Worm (Caenorhabditis elegans) whole organism, late embryonic: ENCODE measurements around the gene msp-63.

Source experiments
- C08G9.2 ChIP-seq: sonication (generic microtip); optimal IDR thresholded peaks from 2 replicates; lab custom pipeline; 2016; ENCODE audit warnings: mild to moderate bottlenecking, missing genetic modification characterization, moderate library complexity, missing compliant biosample characterization
- C38D4.7 ChIP-seq: fragments of 200-800 bp; sonication (Bioruptor generic); optimal IDR thresholded peaks from 2 replicates; lab custom pipeline; 2018; ENCODE audit warnings: mild to moderate bottlenecking, missing genetic modification characterization, moderate library complexity, missing compliant biosample characterization
- F13H6.1 ChIP-seq: sonication (generic microtip); optimal IDR thresholded peaks from 2 replicates; lab custom pipeline; 2016; ENCODE audit warnings: missing genetic modification characterization, missing compliant biosample characterization
- K02D7.2 ChIP-seq: sonication (generic microtip); optimal IDR thresholded peaks from 2 replicates; lab custom pipeline; 2017; ENCODE audit warnings: mild to moderate bottlenecking, missing genetic modification characterization, missing compliant biosample characterization
- K09A11.1 ChIP-seq: sonication (generic microtip); optimal IDR thresholded peaks from 2 replicates; lab custom pipeline; 2017; ENCODE audit warnings: antibody characterized with exemption, mild to moderate bottlenecking, missing genetic modification characterization, missing compliant biosample characterization; ENCODE audit not compliant: insufficient read depth
- ahr-1 ChIP-seq: sonication (generic microtip); optimal IDR thresholded peaks from 2 replicates; lab custom pipeline; 2016; ENCODE audit warnings: missing genetic modification characterization, missing compliant biosample characterization
- ama-1 ChIP-seq: fragments of 150-350 bp; optimal IDR thresholded peaks from 2 replicates; lab custom pipeline; 2014
- ceh-14 ChIP-seq: sonication (generic microtip); optimal IDR thresholded peaks from 2 replicates; lab custom pipeline; 2016; ENCODE audit warnings: missing genotype, missing genetic modification characterization, missing compliant biosample characterization
- ceh-18 ChIP-seq: sonication (generic microtip); optimal IDR thresholded peaks from 2 replicates; lab custom pipeline; 2016; ENCODE audit warnings: missing genetic modification characterization, missing compliant biosample characterization
- ceh-2 ChIP-seq: sonication (generic microtip); optimal IDR thresholded peaks from 2 replicates; lab custom pipeline; 2016; ENCODE audit warnings: missing genotype, missing genetic modification characterization, missing compliant biosample characterization
- ceh-30 ChIP-seq: fragments of 150-350 bp; optimal IDR thresholded peaks from 2 replicates; lab custom pipeline; 2014; ENCODE audit warnings: missing biosample characterization, missing genetic modification characterization
- ceh-34 ChIP-seq: sonication (generic microtip); optimal IDR thresholded peaks from 2 replicates; lab custom pipeline; 2016; ENCODE audit warnings: mild to moderate bottlenecking, missing genetic modification characterization, missing compliant biosample characterization
- ceh-6 ChIP-seq: fragments of 200-800 bp; sonication (Bioruptor generic); optimal IDR thresholded peaks from 2 replicates; lab custom pipeline; 2018; ENCODE audit warnings: mild to moderate bottlenecking, missing genetic modification characterization, missing compliant biosample characterization
- dve-1 ChIP-seq: sonication (generic microtip); optimal IDR thresholded peaks from 2 replicates; lab custom pipeline; 2017; ENCODE audit warnings: antibody characterized with exemption, mild to moderate bottlenecking, missing genetic modification characterization, missing compliant biosample characterization
- ets-4 ChIP-seq: sonication (generic microtip); optimal IDR thresholded peaks from 2 replicates; lab custom pipeline; 2016; ENCODE audit warnings: missing genetic modification characterization, missing compliant biosample characterization
- eyg-1 ChIP-seq: sonication (generic microtip); optimal IDR thresholded peaks from 2 replicates; lab custom pipeline; 2016; ENCODE audit warnings: missing genotype, missing genetic modification characterization, missing compliant biosample characterization
- fax-1 ChIP-seq: sonication (generic microtip); optimal IDR thresholded peaks from 2 replicates; lab custom pipeline; 2016; ENCODE audit warnings: missing genotype, missing genetic modification characterization, missing compliant biosample characterization
- fkh-10 ChIP-seq: fragments of 150-350 bp; optimal IDR thresholded peaks from 2 replicates; lab custom pipeline; 2014; ENCODE audit warnings: missing biosample characterization, missing genetic modification reagents, missing genetic modification characterization
- fkh-6 ChIP-seq: sonication (generic microtip); optimal IDR thresholded peaks from 2 replicates; lab custom pipeline; 2016; ENCODE audit warnings: missing genetic modification characterization, missing compliant biosample characterization
- gmeb-2 ChIP-seq: sonication (generic microtip); optimal IDR thresholded peaks from 2 replicates; lab custom pipeline; 2016; ENCODE audit warnings: missing genetic modification characterization, inconsistent platforms, missing compliant biosample characterization
- hlh-15 ChIP-seq: sonication (generic microtip); optimal IDR thresholded peaks from 2 replicates; lab custom pipeline; 2016; ENCODE audit warnings: missing genetic modification characterization, missing compliant biosample characterization
- hlh-8 ChIP-seq: sonication (generic microtip); optimal IDR thresholded peaks from 2 replicates; lab custom pipeline; 2016; ENCODE audit warnings: missing genotype, missing genetic modification characterization, missing compliant biosample characterization
- lim-6 ChIP-seq: sonication (generic microtip); optimal IDR thresholded peaks from 2 replicates; lab custom pipeline; 2016; ENCODE audit warnings: missing genetic modification characterization, missing compliant biosample characterization
- lin-11 ChIP-seq: fragments of 200-800 bp; sonication (Bioruptor generic); optimal IDR thresholded peaks from 2 replicates; lab custom pipeline; 2018; ENCODE audit warnings: mild to moderate bottlenecking, missing genetic modification characterization, missing compliant biosample characterization
- madf-2 ChIP-seq: sonication (generic microtip); optimal IDR thresholded peaks from 2 replicates; lab custom pipeline; 2017; ENCODE audit warnings: missing genetic modification characterization, missing compliant biosample characterization
- nfya-1 ChIP-seq: sonication (generic microtip); optimal IDR thresholded peaks from 2 replicates; lab custom pipeline; 2017; ENCODE audit warnings: missing genetic modification characterization, mild to moderate bottlenecking, missing compliant biosample characterization, antibody characterized with exemption, moderate library complexity
- nhr-11 ChIP-seq: fragments of 150-350 bp; optimal IDR thresholded peaks from 2 replicates; lab custom pipeline; 2014; ENCODE audit warnings: missing biosample characterization, missing genetic modification characterization
- npax-4 ChIP-seq: sonication (generic microtip); optimal IDR thresholded peaks from 2 replicates; lab custom pipeline; 2016; ENCODE audit warnings: missing genetic modification characterization, missing compliant biosample characterization
- odd-2 ChIP-seq: sonication (generic microtip); optimal IDR thresholded peaks from 2 replicates; lab custom pipeline; 2017; ENCODE audit warnings: antibody characterized with exemption, mild to moderate bottlenecking, missing genetic modification characterization, missing compliant biosample characterization
- pax-1 ChIP-seq: fragments of 150-350 bp; optimal IDR thresholded peaks from 2 replicates; lab custom pipeline; 2014; ENCODE audit warnings: missing biosample characterization, missing genetic modification characterization
- pha-2 ChIP-seq: sonication (generic microtip); optimal IDR thresholded peaks from 2 replicates; lab custom pipeline; 2017; ENCODE audit warnings: mild to moderate bottlenecking, missing genetic modification characterization, missing compliant biosample characterization
- pha-4 ChIP-seq: fragments of 150-350 bp; optimal IDR thresholded peaks from 2 replicates; lab custom pipeline; 2018; ENCODE audit warnings: missing biosample characterization, missing genetic modification reagents, missing genetic modification characterization
- pros-1 ChIP-seq: fragments of 150-350 bp; optimal IDR thresholded peaks from 2 replicates; lab custom pipeline; 2014; ENCODE audit warnings: missing biosample characterization, missing genetic modification reagents, missing genetic modification characterization
- sdc-2 ChIP-seq: sonication (generic microtip); optimal IDR thresholded peaks from 2 replicates; lab custom pipeline; 2016; ENCODE audit warnings: missing genotype, missing genetic modification characterization, missing compliant biosample characterization
- sox-2 ChIP-seq: fragments of 200-800 bp; sonication (Bioruptor generic); IDR thresholded peaks from 2 replicates; pipeline ENCODE4 v1.3.6; 2022; ENCODE audit warnings: missing genetic modification reagents, missing genetic modification characterization, missing compliant biosample characterization
- tbx-7 ChIP-seq: sonication (generic microtip); optimal IDR thresholded peaks from 2 replicates; lab custom pipeline; 2016; ENCODE audit warnings: missing genotype, missing genetic modification characterization, missing compliant biosample characterization
- ttx-3 ChIP-seq: sonication (generic microtip); optimal IDR thresholded peaks from 2 replicates; lab custom pipeline; 2016; ENCODE audit warnings: missing genetic modification reagents, missing genetic modification characterization, missing compliant biosample characterization
- unc-3 ChIP-seq, 2 experiments: fragments of 200-800 bp in 1 of 2; sonication (Bioruptor generic) in 1 of 2; sonication (generic microtip) in 1 of 2; conservative IDR thresholded peaks in 1 of 2; optimal IDR thresholded peaks in 1 of 2; 2 replicates each; pipeline versions ENCODE4 v1.3.6 to Lab custom; 2016 to 2022; ENCODE audit warnings: missing compliant biosample characterization in 2 of 2, missing genetic modification characterization in 2 of 2, missing genetic modification reagents in 1 of 2
- unc-55 ChIP-seq: sonication (generic microtip); optimal IDR thresholded peaks from 2 replicates; lab custom pipeline; 2017; ENCODE audit warnings: missing biosample characterization, missing genetic modification reagents, missing genetic modification characterization
- unc-86 ChIP-seq: sonication (generic microtip); optimal IDR thresholded peaks from 2 replicates; lab custom pipeline; 2016; ENCODE audit warnings: missing genetic modification characterization, missing compliant biosample characterization
- zip-5 ChIP-seq: sonication (generic microtip); optimal IDR thresholded peaks from 2 replicates; lab custom pipeline; 2016; ENCODE audit warnings: missing genetic modification characterization, missing compliant biosample characterization
- ztf-16 ChIP-seq: sonication (generic microtip); optimal IDR thresholded peaks from 2 replicates; lab custom pipeline; 2017; ENCODE audit warnings: missing genetic modification characterization, missing compliant biosample characterization

The msp-63 gene

ce11 chrII:5790313-5790773, 6.9 kb downstream of the msp-63 start, which contains the start of gene lect-2:
lect-2 (plus strand) TSS chrII:5790723.
- TF ChIP-seq pros-1 (tag; lab: Kevin White, UChicago) (no peak), unc-55 (GFP tag; lab: Kevin White, UChicago) (peak; percentile 35)

ce11 chrII:5788815-5789214, 8.4 kb downstream of the msp-63 start, which contains the start of gene K05F1.13:
K05F1.13 (plus strand) TSS chrII:5789115.
- TF ChIP-seq ahr-1 (tag; lab: Kevin White, UChicago): no peak
- no peak for TF ChIP-seq lim-6 (tag; lab: Kevin White, UChicago)
- no peak for TF ChIP-seq unc-3 (GFP tag; conservative IDR thresholded peaks at IDR 0.05; lab: Robert Waterston, UW)
- no peak for TF ChIP-seq unc-3 (tag; optimal IDR thresholded peaks at IDR 0.05; lab: Kevin White, UChicago)
- no peak for TF ChIP-seq K09A11.1
- TF ChIP-seq unc-55 (GFP tag; lab: Kevin White, UChicago): no peak
- no peak for TF ChIP-seq ets-4 (tag; lab: Kevin White, UChicago)
- TF ChIP-seq K02D7.2 (tag; lab: Kevin White, UChicago): no peak
- TF ChIP-seq lin-11 (tag; lab: Kevin White, UChicago): no peak

ce11 chrII:5785504-5785903, 11.7 kb downstream of the msp-63 start:
- no peak for TF ChIP-seq C38D4.7 (GFP tag; lab: Kevin White, UChicago)
- no peak for TF ChIP-seq ama-1
- TF ChIP-seq fax-1 (tag; lab: Kevin White, UChicago): no peak
- no peak for TF ChIP-seq ceh-34 (tag; lab: Kevin White, UChicago)
- no peak for TF ChIP-seq fkh-10 (GFP tag; lab: Kevin White, UChicago)
- no peak for TF ChIP-seq madf-2
- no peak for TF ChIP-seq ttx-3
- no peak for TF ChIP-seq lim-6 (tag; lab: Kevin White, UChicago)

- TF ChIP-seq K09A11.1: no peak
- TF ChIP-seq dve-1: peak; percentile 73
- TF ChIP-seq zip-5: no peak
- peak; percentile 29 for TF ChIP-seq lin-11 (tag; lab: Kevin White, UChicago)
- no peak for TF ChIP-seq ahr-1 (tag; lab: Kevin White, UChicago)
- TF ChIP-seq pros-1 (tag; lab: Kevin White, UChicago): no peak
- peak; percentile 44 for TF ChIP-seq ceh-6
- no peak for TF ChIP-seq hlh-8 (tag; lab: Kevin White, UChicago)
- no peak for TF ChIP-seq fkh-6 (tag; lab: Kevin White, UChicago)
- peak; percentile 27 for TF ChIP-seq npax-4 (tag; lab: Kevin White, UChicago)
- TF ChIP-seq ceh-14 (tag; lab: Kevin White, UChicago): peak; percentile 57
- TF ChIP-seq ttx-3: peak; percentile 38
- no peak for TF ChIP-seq tbx-7 (tag; lab: Kevin White, UChicago)
- peak; percentile 55 for TF ChIP-seq gmeb-2 (tag; lab: Kevin White, UChicago)
- no peak for TF ChIP-seq sox-2 (GFP tag; lab: Robert Waterston, UW)
- no peak for TF ChIP-seq lim-6 (tag; lab: Kevin White, UChicago)
- TF ChIP-seq ztf-16 (tag; lab: Kevin White, UChicago): peak; percentile 86
- TF ChIP-seq madf-2: no peak
- TF ChIP-seq C08G9.2 (tag; lab: Kevin White, UChicago): peak; percentile 54
- TF ChIP-seq pha-2 (tag; lab: Kevin White, UChicago): peak; percentile 48
- no peak for TF ChIP-seq fax-1 (tag; lab: Kevin White, UChicago)
- TF ChIP-seq ceh-2 (tag; lab: Kevin White, UChicago): peak; percentile 34
- no peak for TF ChIP-seq pax-1 (tag; lab: Kevin White, UChicago)
- TF ChIP-seq hlh-15 (tag; lab: Kevin White, UChicago): peak; percentile 17
- TF ChIP-seq unc-86 (tag; lab: Kevin White, UChicago): no peak
- TF ChIP-seq pha-4: no peak
- TF ChIP-seq eyg-1 (tag; lab: Kevin White, UChicago): no peak
- peak; percentile 45 for TF ChIP-seq ceh-18 (tag; lab: Kevin White, UChicago)
- peak; percentile 40 for TF ChIP-seq nfya-1
- peak; percentile 77 for TF ChIP-seq K02D7.2 (tag; lab: Kevin White, UChicago)
- TF ChIP-seq F13H6.1 (tag; lab: Kevin White, UChicago): peak; percentile 5
- TF ChIP-seq ceh-30 (tag; lab: Kevin White, UChicago): no peak
- TF ChIP-seq nhr-11 (tag; lab: Kevin White, UChicago): no peak
- TF ChIP-seq sdc-2 (tag; lab: Kevin White, UChicago): peak; percentile 41
- peak; percentile 2 for TF ChIP-seq odd-2 (tag; lab: Kevin White, UChicago)
These were observed 15.0 kb downstream of the msp-63 start, which contains the start of gene K05F1.6 for ce11 chrII:5781935-5782921. K05F1.6 (plus strand) TSS chrII:5782520.
